Fruit fly (Drosophila melanogaster) whole organism, wandering third instar larva: Measurements from ENCODE around the gene ZnT77C.

Source experiments
- Abd-B ChIP-seq: fragments of >200 bp; optimal IDR thresholded peaks from 2 replicates; lab custom pipeline; 2017; ENCODE audit warnings: missing biosample characterization, missing genetic modification characterization
- CG32264 ChIP-seq: fragments of 200-800 bp; sonication (Bioruptor generic); optimal IDR thresholded peaks from 2 replicates; lab custom pipeline; 2016; ENCODE audit warnings: missing biosample characterization, missing genetic modification characterization
- CG9705 ChIP-seq: fragments of 200-800 bp; sonication (Bioruptor generic); optimal IDR thresholded peaks from 2 replicates; lab custom pipeline; 2018; ENCODE audit warnings: missing biosample characterization, mild to moderate bottlenecking, missing genetic modification characterization
- CrebA ChIP-seq: fragments of 200-800 bp; sonication (Bioruptor generic); optimal IDR thresholded peaks from 2 replicates; lab custom pipeline; 2016; ENCODE audit warnings: missing biosample characterization, mild to moderate bottlenecking, missing genetic modification characterization, borderline replicate concordance
- Dfd ChIP-seq: fragments of >200 bp; optimal IDR thresholded peaks from 2 replicates; lab custom pipeline; 2017; ENCODE audit warnings: missing biosample characterization, missing genetic modification characterization
- Dif ChIP-seq: fragments of 200-275, 200-300 bp; sonication (Bioruptor generic); optimal IDR thresholded peaks from 2 replicates; lab custom pipeline; 2018; ENCODE audit warnings: missing biosample characterization, missing genetic modification characterization; ENCODE audit not compliant: partially characterized antibody
- GATAd ChIP-seq: sonication (Bioruptor generic); optimal IDR thresholded peaks from 2 replicates; lab custom pipeline; 2016; ENCODE audit warnings: missing biosample characterization, missing genetic modification characterization
- HLH106 ChIP-seq: fragments of 200-800 bp; optimal IDR thresholded peaks from 3 replicates; lab custom pipeline; 2019; ENCODE audit warnings: missing biosample characterization, mild to moderate bottlenecking, missing genetic modification characterization, moderate library complexity
- Hnf4 ChIP-seq: fragments of 200-800 bp; sonication (Bioruptor generic); optimal IDR thresholded peaks from 2 replicates; lab custom pipeline; 2016; ENCODE audit warnings: missing biosample characterization, mild to moderate bottlenecking, missing genetic modification characterization
- Hr78 ChIP-seq: fragments of >200 bp; optimal IDR thresholded peaks from 2 replicates; lab custom pipeline; 2017; ENCODE audit warnings: missing biosample characterization, missing genetic modification characterization
- Hr83 ChIP-seq: fragments of 200-300 bp; sonication (Bioruptor generic); optimal IDR thresholded peaks from 2 replicates; lab custom pipeline; 2016; ENCODE audit warnings: missing biosample characterization, mild to moderate bottlenecking, missing genetic modification characterization, moderate library complexity; ENCODE audit not compliant: poor library complexity, severe bottlenecking
- Jra ChIP-seq: sonication (Bioruptor generic); optimal IDR thresholded peaks from 2 replicates; lab custom pipeline; 2016; ENCODE audit warnings: missing biosample characterization, missing genetic modification characterization
- Mio ChIP-seq: sonication (Bioruptor generic); optimal IDR thresholded peaks from 2 replicates; lab custom pipeline; 2016; ENCODE audit warnings: missing biosample characterization, missing genetic modification characterization
- Myc ChIP-seq: fragments of >200 bp; optimal IDR thresholded peaks from 2 replicates; lab custom pipeline; 2017
- N ChIP-seq: fragments of >200 bp; optimal IDR thresholded peaks from 2 replicates; lab custom pipeline; 2018; ENCODE audit warnings: missing biosample characterization, missing external identifiers, missing genetic modification characterization
- OdsH ChIP-seq: fragments of 200-800 bp; sonication (Bioruptor generic); optimal IDR thresholded peaks from 2 replicates; lab custom pipeline; 2016; ENCODE audit warnings: missing biosample characterization, mild to moderate bottlenecking, missing genetic modification characterization
- Rel ChIP-seq, 2 experiments: fragments of 200-800 bp; sonication (Bioruptor generic) in 1 of 2; optimal IDR thresholded peaks; 2 replicates in 1 of 2; 3 replicates in 1 of 2; lab custom pipeline; 2016 to 2019; ENCODE audit warnings: mild to moderate bottlenecking in 2 of 2, missing biosample characterization in 2 of 2, missing genetic modification characterization in 2 of 2, moderate library complexity in 1 of 2
- Sp1 ChIP-seq: fragments of 200-800 bp; sonication (Bioruptor generic); optimal IDR thresholded peaks from 3 replicates; lab custom pipeline; 2019; ENCODE audit warnings: missing biosample characterization, mild to moderate bottlenecking, missing genetic modification characterization, moderate library complexity
- Vsx2 ChIP-seq: fragments of 200-300, 225-300 bp; sonication (Bioruptor generic); optimal IDR thresholded peaks from 2 replicates; lab custom pipeline; 2018; ENCODE audit warnings: missing biosample characterization, missing genetic modification characterization; ENCODE audit not compliant: partially characterized antibody
- br ChIP-seq: fragments of 200-800 bp; sonication (Bioruptor generic); optimal IDR thresholded peaks from 2 replicates; lab custom pipeline; 2016; ENCODE audit warnings: missing biosample characterization, missing genetic modification characterization
- brk ChIP-seq: fragments of 200-800 bp; sonication (Bioruptor generic); optimal IDR thresholded peaks from 2 replicates; lab custom pipeline; 2016; ENCODE audit warnings: missing biosample characterization, mild to moderate bottlenecking, missing genetic modification characterization
- dl ChIP-seq, 2 experiments: fragments of 175-275, 200-275 bp in 1 of 2; fragments of 200-275 bp in 1 of 2; sonication (Bioruptor generic); optimal IDR thresholded peaks; lab custom pipeline; 2018; ENCODE audit warnings: mild to moderate bottlenecking in 2 of 2, missing biosample characterization in 2 of 2, missing genetic modification characterization in 2 of 2, moderate library complexity in 2 of 2; ENCODE audit not compliant: partially characterized antibody in 2 of 2, insufficient read depth in 1 of 2
- dmrt93B ChIP-seq: fragments of 200-800 bp; sonication (Bioruptor generic); optimal IDR thresholded peaks from 2 replicates; lab custom pipeline; 2018; ENCODE audit warnings: missing biosample characterization, mild to moderate bottlenecking, missing genetic modification characterization
- dsf ChIP-seq: sonication (Bioruptor generic); optimal IDR thresholded peaks from 2 replicates; lab custom pipeline; 2016; ENCODE audit warnings: missing biosample characterization, missing genetic modification characterization, borderline replicate concordance
- ey ChIP-seq: fragments of 200-800 bp; sonication (Bioruptor generic); optimal IDR thresholded peaks from 2 replicates; lab custom pipeline; 2016; ENCODE audit warnings: missing biosample characterization, missing genetic modification characterization
- foxo ChIP-seq, 2 experiments: fragments of 200-800 bp; sonication (Bioruptor generic); optimal IDR thresholded peaks; 2 replicates in 1 of 2; 3 replicates in 1 of 2; lab custom pipeline; 2016 to 2017; ENCODE audit warnings: missing biosample characterization in 2 of 2, missing genetic modification characterization in 2 of 2
- fru ChIP-seq: fragments of 200-800 bp; sonication (Bioruptor generic); optimal IDR thresholded peaks from 3 replicates; lab custom pipeline; 2016; ENCODE audit warnings: missing biosample characterization, mild to moderate bottlenecking, missing genetic modification characterization
- h ChIP-seq: fragments of 200-800 bp; sonication (Bioruptor generic); optimal IDR thresholded peaks from 3 replicates; lab custom pipeline; 2016; ENCODE audit warnings: missing biosample characterization, mild to moderate bottlenecking, missing genetic modification characterization
- jim ChIP-seq: fragments of 175-275, 200-325 bp; sonication (Bioruptor generic); optimal IDR thresholded peaks from 2 replicates; lab custom pipeline; 2016; ENCODE audit warnings: missing biosample characterization, mild to moderate bottlenecking, missing genetic modification characterization
- lola ChIP-seq: fragments of >200 bp; optimal IDR thresholded peaks from 2 replicates; lab custom pipeline; 2017; ENCODE audit warnings: missing biosample characterization, missing genetic modification characterization
- pan ChIP-seq: fragments of >200 bp; optimal IDR thresholded peaks from 2 replicates; lab custom pipeline; 2017
- psq ChIP-seq: fragments of 200-800 bp; sonication (Bioruptor generic); optimal IDR thresholded peaks from 3 replicates; lab custom pipeline; 2017; ENCODE audit warnings: missing biosample characterization, mild to moderate bottlenecking, missing genetic modification characterization, moderate library complexity
- rgr ChIP-seq: fragments of 200-800 bp; sonication (Bioruptor generic); optimal IDR thresholded peaks from 3 replicates; lab custom pipeline; 2016; ENCODE audit warnings: missing biosample characterization, mild to moderate bottlenecking, missing genetic modification characterization
- sage ChIP-seq: fragments of 200-800 bp; sonication (Bioruptor generic); optimal IDR thresholded peaks from 2 replicates; lab custom pipeline; 2016; ENCODE audit warnings: missing biosample characterization, mild to moderate bottlenecking, missing genetic modification characterization
- sv ChIP-seq: fragments of 200-800 bp; sonication (Bioruptor generic); optimal IDR thresholded peaks from 3 replicates; lab custom pipeline; 2016; ENCODE audit warnings: missing biosample characterization, missing genetic modification characterization
- tai ChIP-seq: sonication (Bioruptor generic); optimal IDR thresholded peaks from 2 replicates; lab custom pipeline; 2016; ENCODE audit warnings: missing biosample characterization, missing genetic modification characterization
- usp ChIP-seq: fragments of >200 bp; optimal IDR thresholded peaks from 2 replicates; lab custom pipeline; 2017; ENCODE audit warnings: missing biosample characterization, missing genetic modification characterization
- woc ChIP-seq: sonication (Bioruptor generic); optimal IDR thresholded peaks from 2 replicates; lab custom pipeline; 2016; ENCODE audit warnings: missing biosample characterization, mild to moderate bottlenecking, missing genetic modification characterization

Gene ZnT77C

DNA sequence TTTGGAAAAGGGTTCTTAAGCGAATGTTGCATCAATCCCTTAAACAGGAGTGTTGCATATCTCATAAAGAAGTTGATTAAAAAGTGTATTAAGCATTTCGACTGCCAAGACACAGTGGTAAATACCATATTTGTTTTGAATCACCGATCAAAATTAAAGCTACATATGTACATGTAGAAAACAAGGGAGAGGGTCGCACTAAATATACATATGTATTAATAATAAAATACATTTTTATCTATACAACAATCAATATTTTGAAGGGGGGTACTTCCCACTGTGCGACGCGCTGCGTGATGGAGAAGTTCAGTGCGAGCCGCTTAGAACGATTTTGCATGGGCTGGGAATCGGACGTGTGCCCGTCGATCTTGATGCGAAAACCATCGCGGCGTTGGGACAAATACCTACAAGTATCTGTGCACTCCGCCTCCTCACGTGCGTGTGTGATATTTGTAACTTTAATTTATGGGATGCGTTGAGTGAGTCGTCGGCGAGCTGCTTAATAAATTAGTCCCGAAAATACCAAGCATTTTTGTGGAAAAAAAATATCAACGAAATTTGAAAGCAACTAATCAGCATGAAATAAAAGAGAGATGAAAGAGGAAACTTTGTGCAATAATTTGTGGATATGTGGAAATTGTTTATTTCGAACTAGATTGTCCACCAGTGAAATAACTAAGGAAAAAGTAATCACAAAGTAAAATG, 49.8 kb downstream of the ZnT77C start (continued):
- TF ChIP-seq Vsx2: no peak
- peak; percentile 87 for TF ChIP-seq Hnf4 (GFP tag; lab: Kevin White, UChicago)
- peak; percentile 92 for TF ChIP-seq brk (GFP tag; lab: Kevin White, UChicago)
- TF ChIP-seq h (GFP tag; lab: Kevin White, UChicago): peak; percentile 95
- peak; percentile 88 for TF ChIP-seq psq (GFP tag; lab: Kevin White, UChicago)
- TF ChIP-seq pan (lab: Kevin White, UChicago): no peak

DNA sequence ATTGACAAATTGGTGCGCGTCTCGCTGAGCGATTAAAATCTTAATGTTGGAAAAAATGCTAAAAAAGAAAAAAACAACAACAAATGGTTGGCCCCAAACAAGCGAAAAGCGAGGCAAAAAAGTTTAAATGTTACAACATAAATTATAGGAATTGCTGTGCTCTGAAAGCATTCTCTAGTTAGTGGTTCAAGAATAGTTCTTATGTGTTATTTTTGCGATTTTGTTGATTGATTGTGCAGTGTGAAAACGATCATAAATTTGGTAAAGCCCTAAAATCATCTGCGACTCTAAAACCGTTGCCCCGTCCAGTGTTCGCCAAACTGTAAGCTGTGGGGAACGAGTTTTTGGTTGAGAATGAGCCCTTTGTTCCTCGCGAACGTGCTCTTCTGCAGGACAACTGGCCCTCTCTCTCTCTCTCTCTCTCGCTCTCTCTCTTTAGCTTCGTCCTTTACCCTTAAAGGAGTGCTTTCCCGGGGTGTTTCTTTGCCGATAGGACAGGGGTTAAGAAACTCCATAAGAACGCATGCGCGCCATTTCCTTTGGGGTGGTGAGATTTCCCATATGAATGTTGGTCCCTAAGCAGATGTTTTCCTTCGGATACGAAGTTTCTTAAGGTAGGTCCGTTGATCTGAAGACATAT, 51.9 kb downstream of the ZnT77C start:
- TF ChIP-seq Jra (GFP tag; lab: Kevin White, UChicago) (no peak), usp (GFP tag; lab: Kevin White, UChicago) (no peak), OdsH (no peak), HLH106 (tag; lab: Kevin White, UChicago) (no peak), Rel (GFP tag; optimal IDR thresholded peaks at IDR 0.05; lab: Kevin White, UChicago) (no peak), Rel (tag; optimal IDR thresholded peaks at IDR 0.05; lab: Kevin White, UChicago) (no peak), dl (GFP tag; optimal IDR thresholded peaks at IDR 0.05; lab: Kevin White, UChicago; ENCODE audit: insufficient read depth in 1 of 2, partially characterized antibody in 2 of 2) (peak; percentile 6 to 73), Myc (lab: Kevin White, UChicago) (peak; percentile 64), Dif (peak; percentile 67), dsf (GFP tag; lab: Kevin White, UChicago) (no peak)

DNA sequence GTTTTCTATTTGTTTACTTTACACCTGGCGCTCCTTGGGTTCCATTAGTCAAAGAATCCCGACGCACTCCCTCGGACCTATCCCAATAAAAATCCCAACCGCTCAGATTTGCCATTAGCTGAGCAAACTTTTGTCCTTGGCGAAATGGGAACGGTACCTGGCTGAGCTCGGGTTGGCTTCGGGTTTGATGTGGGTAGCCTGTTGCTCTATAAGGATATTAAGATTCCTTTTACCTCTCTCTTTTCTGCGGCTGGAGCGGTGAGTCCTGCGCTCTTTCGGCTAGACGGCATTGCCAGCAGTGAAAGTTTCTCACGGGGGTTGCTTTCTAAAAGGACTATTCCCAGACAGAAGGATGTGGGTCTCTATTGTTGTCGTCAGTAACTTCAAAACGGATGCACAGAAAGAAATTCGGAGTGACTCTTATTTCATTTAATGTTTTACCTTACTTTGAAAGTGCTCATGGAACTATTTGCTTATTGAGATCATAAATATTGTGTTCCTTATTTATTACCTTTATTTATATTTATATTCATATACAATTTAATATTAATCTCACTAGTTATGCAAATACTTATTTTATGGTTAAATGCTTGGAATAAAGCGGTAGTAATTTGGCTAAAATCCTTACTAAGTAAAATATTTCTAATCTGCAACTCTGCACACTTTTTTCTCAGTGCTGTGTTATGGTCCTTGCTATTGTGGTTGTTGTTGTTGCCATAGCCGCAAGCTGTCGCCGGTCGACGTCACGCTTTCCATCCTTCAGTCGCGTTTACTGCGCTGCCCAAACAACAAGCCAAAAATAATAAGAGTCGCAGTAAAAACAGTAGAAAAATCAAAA, 52.9 kb downstream of the ZnT77C start, which contains the start of gene CG5910:
CG5910 (plus strand) TSS at position 788 of the 838 bp plus-strand sequence.
- peak; percentile 55 for TF ChIP-seq h (GFP tag; lab: Kevin White, UChicago)
- no peak for TF ChIP-seq CrebA
- TF ChIP-seq GATAd (GFP tag; lab: Kevin White, UChicago): no peak
- no peak for TF ChIP-seq foxo (GFP tag; optimal IDR thresholded peaks at IDR 0.05; lab: Kevin White, UChicago)
- TF ChIP-seq Hr78 (GFP tag; lab: Kevin White, UChicago): no peak
- TF ChIP-seq br (GFP tag; lab: Kevin White, UChicago): no peak
- peak; percentile 64 for TF ChIP-seq psq (GFP tag; lab: Kevin White, UChicago)
- no peak for TF ChIP-seq lola (GFP tag; lab: Kevin White, UChicago)
- TF ChIP-seq brk (GFP tag; lab: Kevin White, UChicago): no peak
- TF ChIP-seq tai (GFP tag; lab: Kevin White, UChicago): no peak
- no peak for TF ChIP-seq jim (GFP tag; lab: Kevin White, UChicago)
- no peak for TF ChIP-seq Dfd (GFP tag; lab: Kevin White, UChicago)
- TF ChIP-seq CG32264: no peak
- TF ChIP-seq OdsH: peak; percentile 69
- TF ChIP-seq Sp1 (GFP tag; lab: Kevin White, UChicago): peak; percentile 85
- TF ChIP-seq rgr: peak; percentile 63
- TF ChIP-seq dsf (GFP tag; lab: Kevin White, UChicago): no peak
- TF ChIP-seq HLH106 (tag; lab: Kevin White, UChicago): peak; percentile 78
- no peak for TF ChIP-seq Hr83 (GFP tag; lab: Kevin White, UChicago)
- TF ChIP-seq dl (GFP tag; optimal IDR thresholded peaks at IDR 0.05; lab: Kevin White, UChicago; ENCODE audit: insufficient read depth in 1 of 2, partially characterized antibody in 2 of 2): no peak
- TF ChIP-seq N (GFP tag; lab: Kevin White, UChicago): no peak
- TF ChIP-seq dmrt93B (GFP tag; lab: Kevin White, UChicago): no peak
- TF ChIP-seq sv (GFP tag; lab: Kevin White, UChicago): peak; percentile 50
- TF ChIP-seq sage (GFP tag; lab: Kevin White, UChicago): no peak
- peak; percentile 1 for TF ChIP-seq ey
- TF ChIP-seq Rel (GFP tag; optimal IDR thresholded peaks at IDR 0.05; lab: Kevin White, UChicago): no peak
- peak; percentile 20 for TF ChIP-seq Rel (tag; optimal IDR thresholded peaks at IDR 0.05; lab: Kevin White, UChicago)
- no peak for TF ChIP-seq Dif
- TF ChIP-seq Mio: no peak
- TF ChIP-seq Abd-B (GFP tag; lab: Kevin White, UChicago): no peak
- no peak for TF ChIP-seq Jra (GFP tag; lab: Kevin White, UChicago)
- no peak for TF ChIP-seq usp (GFP tag; lab: Kevin White, UChicago)
- TF ChIP-seq CG9705 (GFP tag; lab: Kevin White, UChicago): peak; percentile 58
- no peak for TF ChIP-seq Myc (lab: Kevin White, UChicago)
- no peak for TF ChIP-seq Vsx2
- TF ChIP-seq fru (GFP tag; lab: Kevin White, UChicago): no peak
- TF ChIP-seq pan (lab: Kevin White, UChicago): no peak
- peak; percentile 2 for TF ChIP-seq woc (GFP tag; lab: Kevin White, UChicago)
- TF ChIP-seq Hnf4 (GFP tag; lab: Kevin White, UChicago): no peak
